Worm (Caenorhabditis elegans): Measurements from ENCODE around the gene str-86.

DNA sequence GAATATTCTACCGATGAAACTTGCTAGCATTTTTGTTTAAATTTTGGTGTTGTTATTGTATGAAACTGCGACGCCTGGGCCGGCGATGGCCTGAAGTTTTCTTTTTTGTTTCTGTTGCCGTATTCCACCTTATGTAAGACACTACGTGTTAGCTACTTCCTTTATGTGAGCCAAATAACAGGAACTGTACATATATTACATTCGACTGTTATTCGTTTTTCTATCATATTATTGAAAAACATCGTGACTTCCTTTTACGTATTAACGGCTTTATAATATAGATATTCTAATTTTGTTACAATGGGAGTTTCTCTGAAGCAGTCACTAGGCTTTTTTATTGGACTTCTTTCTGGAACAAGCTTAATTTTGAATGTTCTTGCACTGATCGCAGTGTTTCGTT, 21.7 kb upstream of the str-86 start, which contains the start of gene srx-3:
- TF ChIP-seq tab-1 (GFP tag; IDR thresholded peaks at IDR 0.05) (no peak), med-1 (GFP tag; optimal IDR thresholded peaks at IDR 0.05; ENCODE audit: insufficient read depth) (no peak)
